Fruit fly (Drosophila melanogaster) Kc167 (cell line): ENCODE measurements around the gene cry.

Experiments
- Myc ChIP-seq: fragments of >200 bp; optimal IDR thresholded peaks from 2 replicates; lab custom pipeline; 2017; ENCODE audit warnings: missing external identifiers
- Sin3A ChIP-seq: fragments of >200 bp; optimal IDR thresholded peaks from 2 replicates; lab custom pipeline; 2018; ENCODE audit warnings: missing external identifiers
- h ChIP-seq: fragments of >200 bp; optimal IDR thresholded peaks from 3 replicates; lab custom pipeline; 2018; ENCODE audit warnings: missing external identifiers
- insv ChIP-seq: fragments of >200 bp; optimal IDR thresholded peaks from 3 replicates; lab custom pipeline; 2018; ENCODE audit warnings: missing external identifiers
- psq ChIP-seq: fragments of >200 bp; optimal IDR thresholded peaks from 2 replicates; lab custom pipeline; 2017; ENCODE audit warnings: missing external identifiers

dm6 chr3R:19253975-19254374, 42.0 kb downstream of the cry start:
- no peak for TF ChIP-seq h
- no peak for TF ChIP-seq Sin3A (lab: Kevin White, UChicago)
- no peak for TF ChIP-seq Myc
- TF ChIP-seq psq (lab: Kevin White, UChicago) = no peak
- TF ChIP-seq insv = no peak
